Worm (Caenorhabditis elegans) whole organism, young adult: ENCODE results near the gene rsp-1.
A peak's percentile ranks its signal among the peaks of the same experiment; 100 is the strongest.
"Not testable (repeated sequence)": the region's sequence is repeated elsewhere in the genome, so short reads cannot be mapped to it uniquely, and the experiment has no call there.

Experiments used
- F57A8.1 ChIP-seq: fragments of 200-800 bp; sonication (Bioruptor generic); optimal IDR thresholded peaks from 2 replicates; lab custom pipeline; 2018; ENCODE audit warnings: mild to moderate bottlenecking, missing genetic modification characterization, moderate library complexity, missing compliant biosample characterization
- cebp-1 ChIP-seq, 2 experiments: fragments of 200-800 bp in 1 of 2; sonication (Bioruptor generic) in 1 of 2; sonication (generic microtip) in 1 of 2; IDR thresholded peaks in 1 of 2; optimal IDR thresholded peaks in 1 of 2; 2 replicates each; pipeline versions ENCODE4 v1.3.6 to Lab custom; 2017 to 2022; ENCODE audit warnings: missing compliant biosample characterization in 2 of 2, missing genetic modification characterization in 2 of 2, mild to moderate bottlenecking in 1 of 2, missing genetic modification reagents in 1 of 2, moderate library complexity in 1 of 2
- die-1 ChIP-seq: sonication (generic microtip); optimal IDR thresholded peaks from 2 replicates; lab custom pipeline; 2016; ENCODE audit warnings: missing genotype, mild to moderate bottlenecking, missing genetic modification characterization, missing compliant biosample characterization
- efl-1 ChIP-seq: fragments of 150-350 bp; optimal IDR thresholded peaks from 2 replicates; lab custom pipeline; 2014; ENCODE audit warnings: missing biosample characterization, missing genetic modification reagents, missing genetic modification characterization
- egrh-3 ChIP-seq: fragments of 200-800 bp; sonication (Bioruptor generic); IDR thresholded peaks from 2 replicates; pipeline ENCODE4 v1.3.6; 2022; ENCODE audit warnings: missing genetic modification reagents, missing genetic modification characterization, missing compliant biosample characterization
- ekl-4 ChIP-seq: fragments of 200-800 bp; sonication (Bioruptor generic); IDR thresholded peaks from 2 replicates; pipeline ENCODE4 v1.3.6; 2022; ENCODE audit warnings: missing genetic modification reagents, missing genetic modification characterization, missing compliant biosample characterization
- fkh-3 ChIP-seq: sonication (generic microtip); optimal IDR thresholded peaks from 2 replicates; lab custom pipeline; 2016; ENCODE audit warnings: mild to moderate bottlenecking, missing genetic modification characterization, missing compliant biosample characterization
- lag-1 ChIP-seq: fragments of 200-800 bp; sonication (Bioruptor generic); IDR thresholded peaks from 2 replicates; pipeline ENCODE4 v1.3.6; 2022; ENCODE audit warnings: missing genetic modification reagents, missing genetic modification characterization, missing compliant biosample characterization
- lin-35 ChIP-seq, 3 experiments: fragments of 150-350 bp in 2 of 3; sonication (generic microtip) in 1 of 3; optimal IDR thresholded peaks; 2 replicates each; lab custom pipeline; 2014 to 2018; ENCODE audit warnings: missing biosample characterization in 3 of 3, missing genetic modification characterization in 3 of 3, missing genetic modification reagents in 3 of 3
- madf-10 ChIP-seq: sonication (generic microtip); optimal IDR thresholded peaks from 2 replicates; lab custom pipeline; 2016; ENCODE audit warnings: mild to moderate bottlenecking, missing genetic modification characterization, missing compliant biosample characterization
- madf-6 ChIP-seq: fragments of 200-800 bp; sonication (Bioruptor generic); IDR thresholded peaks from 2 replicates; pipeline ENCODE4 v1.3.6; 2022; ENCODE audit warnings: missing genetic modification reagents, missing genetic modification characterization, missing compliant biosample characterization
- mel-28 ChIP-seq: sonication (generic microtip); optimal IDR thresholded peaks from 2 replicates; lab custom pipeline; 2016; ENCODE audit warnings: borderline replicate concordance, mild to moderate bottlenecking, missing genetic modification characterization, missing compliant biosample characterization
- mxl-1 ChIP-seq: sonication (generic microtip); optimal IDR thresholded peaks from 2 replicates; lab custom pipeline; 2016; ENCODE audit warnings: missing genetic modification characterization, missing compliant biosample characterization
- nfyb-1 ChIP-seq: fragments of 200-800 bp; sonication (Bioruptor generic); IDR thresholded peaks from 2 replicates; pipeline ENCODE4 v1.3.6; 2022; ENCODE audit warnings: missing genetic modification reagents, missing genetic modification characterization, missing compliant biosample characterization
- nhr-27 ChIP-seq: fragments of 200-800 bp; sonication (Bioruptor generic); optimal IDR thresholded peaks from 2 replicates; lab custom pipeline; 2018; ENCODE audit warnings: mild to moderate bottlenecking, missing genetic modification characterization, moderate library complexity, missing compliant biosample characterization
- nhr-80 ChIP-seq: sonication (generic microtip); optimal IDR thresholded peaks from 2 replicates; lab custom pipeline; 2016; ENCODE audit warnings: missing genetic modification characterization, missing compliant biosample characterization
- repo-1 ChIP-seq: sonication (generic microtip); optimal IDR thresholded peaks from 2 replicates; lab custom pipeline; 2017; ENCODE audit warnings: mild to moderate bottlenecking, missing genetic modification characterization, missing compliant biosample characterization
- rpc-1 ChIP-seq, 2 experiments: fragments of 150-350 bp in 1 of 2; sonication (generic microtip) in 1 of 2; optimal IDR thresholded peaks; 2 replicates each; lab custom pipeline; 2014 to 2018; ENCODE audit warnings: missing biosample characterization in 1 of 2, missing genetic modification characterization in 1 of 2, missing genetic modification reagents in 1 of 2, missing genotype in 1 of 2
- snpc-1.1 ChIP-seq: sonication (generic microtip); optimal IDR thresholded peaks from 2 replicates; lab custom pipeline; 2017; ENCODE audit warnings: missing genetic modification characterization, mild to moderate bottlenecking, missing compliant biosample characterization, antibody characterized with exemption, moderate library complexity, missing genotype, missing genetic modification reagents; ENCODE audit not compliant: insufficient read depth
- snpc-4 ChIP-seq, 5 experiments: fragments of 150-350 bp in 1 of 5; sonication (generic microtip) in 4 of 5; optimal IDR thresholded peaks; 2 replicates each; lab custom pipeline; 2014 to 2018; ENCODE audit warnings: missing genetic modification characterization in 5 of 5, missing biosample characterization in 3 of 5, antibody characterized with exemption in 2 of 5, mild to moderate bottlenecking in 2 of 5, missing compliant biosample characterization in 2 of 5, missing genotype in 2 of 5, moderate library complexity in 2 of 5, missing genetic modification reagents in 1 of 5
- zfh-2 ChIP-seq: fragments of 200-800 bp; sonication (Bioruptor generic); conservative IDR thresholded peaks from 2 replicates; pipeline ENCODE4 v1.3.6; 2022; ENCODE audit warnings: missing genetic modification reagents, missing genetic modification characterization, missing compliant biosample characterization
- zim-3 ChIP-seq: sonication (generic microtip); optimal IDR thresholded peaks from 2 replicates; lab custom pipeline; 2017; ENCODE audit warnings: mild to moderate bottlenecking, missing genetic modification characterization, moderate library complexity, missing compliant biosample characterization

The rsp-1 gene

DNA sequence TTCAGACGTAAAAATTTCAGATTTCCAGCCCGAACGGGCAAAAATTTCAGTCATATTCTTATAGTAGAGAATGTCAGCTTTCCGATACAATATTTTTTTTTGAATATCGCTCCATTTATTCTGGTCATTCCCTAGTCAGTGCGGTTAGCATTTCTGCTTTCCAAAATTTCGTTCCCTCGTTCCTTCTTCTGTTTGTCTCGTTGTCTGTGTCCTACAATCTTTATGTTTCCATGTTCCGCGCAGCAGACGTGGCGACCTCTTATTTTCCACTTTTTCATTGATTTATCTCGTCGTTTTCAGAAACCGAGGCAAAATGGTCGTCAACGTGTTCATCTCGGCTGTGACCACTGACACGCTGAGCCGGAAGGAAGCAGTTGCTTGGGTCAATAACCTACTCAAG lies 10.7 kb upstream of the rsp-1 start, which contains the start of gene ebp-2:
Gene ebp-2, plus strand, starts transcription at position 301 of the 400 bp plus-strand sequence.
- TF ChIP-seq nhr-27 (tag; lab: Kevin White, UChicago); F57A8.1; snpc-1.1 (tag; lab: Kevin White, UChicago): not testable (repeated sequence)
- TF ChIP-seq, all 124 proteins: peak for 0; not testable (repeated sequence) for 124

DNA sequence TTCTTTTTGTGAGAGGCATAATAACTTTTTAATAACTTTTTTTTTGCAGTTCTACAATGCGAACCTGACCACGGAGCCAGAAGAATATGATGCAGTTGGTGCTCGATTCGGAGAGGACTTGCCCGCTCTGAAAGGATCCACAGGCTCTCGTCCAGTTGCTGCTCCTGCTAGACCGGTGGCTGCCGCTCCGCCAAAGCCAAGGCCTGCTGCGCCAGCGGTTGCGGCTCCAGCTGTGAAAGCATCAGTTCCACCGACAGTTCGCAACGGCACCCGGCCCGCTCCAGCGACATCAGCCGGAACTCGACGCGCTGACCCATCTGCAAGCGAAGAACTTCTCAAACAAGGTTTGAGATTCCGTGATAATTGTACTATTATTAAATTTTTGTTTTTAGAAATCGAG lies 10.0 kb upstream of the rsp-1 start:
- TF ChIP-seq egrh-3 (GFP tag; lab: Robert Waterston, UW): peak; percentile 93
- 0 out of 2 replicates have a peak, but pooled peaks have one; percentile 32 for TF ChIP-seq lag-1
- no peak for TF ChIP-seq snpc-4 (GFP tag; optimal IDR thresholded peaks at IDR 0.05; lab: Kevin White, UChicago)
- no peak for TF ChIP-seq snpc-4 (tag; optimal IDR thresholded peaks at IDR 0.05; lab: Kevin White, UChicago)
- TF ChIP-seq zfh-2 (GFP tag; lab: Robert Waterston, UW): peak; percentile 92
- no peak for TF ChIP-seq ekl-4 (GFP tag; lab: Robert Waterston, UW)

DNA sequence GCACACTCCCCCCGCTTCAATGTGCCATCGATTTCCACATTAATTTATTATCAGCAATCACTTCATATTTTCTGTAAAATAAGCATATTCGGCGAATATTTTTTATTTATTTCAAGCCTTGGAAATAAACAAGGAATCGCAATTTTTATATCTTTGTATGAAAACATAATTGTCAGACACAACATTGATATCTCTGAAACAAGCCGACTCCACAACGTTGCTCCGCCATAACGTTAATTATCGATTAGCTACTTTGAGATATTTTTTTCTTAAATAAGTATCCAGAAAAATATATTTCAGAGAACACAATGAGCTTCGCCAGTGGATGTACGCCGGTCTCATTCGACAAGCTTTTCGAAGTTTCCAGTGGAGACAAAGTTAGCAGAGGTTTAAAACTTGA lies 9.3 kb upstream of the rsp-1 start, which contains the start of gene adbp-1:
Gene adbp-1, plus strand, starts transcription at position 301 of the 400 bp plus-strand sequence.
- TF ChIP-seq mxl-1 (no peak), madf-6 (GFP tag; lab: Robert Waterston, UW) (0 out of 2 replicates have a peak, but pooled peaks have one; percentile 39)
- TF ChIP-seq, all 124 proteins: peak for 1

DNA sequence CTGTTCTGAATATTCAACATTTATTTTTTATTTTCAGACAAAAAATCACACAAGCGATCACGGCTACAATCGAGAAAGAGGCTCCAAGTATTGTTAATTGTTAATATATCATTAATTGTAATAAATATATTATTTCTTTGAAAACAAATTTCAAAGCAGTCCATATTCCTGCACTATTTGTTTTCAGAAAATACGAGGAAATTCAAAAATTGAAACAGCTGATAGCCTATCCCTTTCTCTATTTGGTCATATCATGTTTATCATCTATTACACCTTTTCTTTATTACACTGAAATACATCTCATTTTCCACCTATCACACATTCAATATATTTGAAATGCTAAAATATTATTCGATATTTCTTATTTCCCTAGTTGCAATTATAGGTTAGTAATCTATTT lies 8.2 kb upstream of the rsp-1 start, which contains the start of gene W02B12.13:
Gene W02B12.13, plus strand, starts transcription at position 301 of the 400 bp plus-strand sequence.
- TF ChIP-seq snpc-4 (GFP tag; optimal IDR thresholded peaks at IDR 0.05; lab: Kevin White, UChicago): no peak
- TF ChIP-seq snpc-4 (tag; optimal IDR thresholded peaks at IDR 0.05; lab: Kevin White, UChicago): no peak
- TF ChIP-seq rpc-1 (optimal IDR thresholded peaks at IDR 0.05; lab: Kevin White, UChicago): no peak
- TF ChIP-seq rpc-1 (tag; optimal IDR thresholded peaks at IDR 0.05; lab: Kevin White, UChicago): no peak

DNA sequence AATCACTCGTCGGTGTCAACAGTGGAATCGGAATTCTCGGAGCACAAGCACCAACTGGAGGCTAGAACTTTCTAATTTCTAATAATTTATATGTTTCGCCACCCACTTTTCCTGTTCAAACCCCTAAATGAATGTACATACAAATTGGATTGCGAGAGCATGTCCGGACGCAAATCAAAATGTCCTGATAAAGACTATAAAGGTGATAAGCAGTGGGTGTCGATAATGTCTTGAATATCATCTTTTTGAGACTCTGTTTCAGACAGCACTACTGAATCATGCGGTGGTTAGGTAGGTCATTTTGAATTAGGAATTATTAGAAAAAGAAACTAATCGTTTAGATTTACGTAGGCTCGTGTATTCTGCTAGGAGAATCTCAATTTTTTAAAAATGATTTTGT lies 4.4 kb upstream of the rsp-1 start, which contains the start of gene W02B12.1:
Gene W02B12.1, plus strand, starts transcription at position 269 of the 400 bp plus-strand sequence.
- TF ChIP-seq madf-10 (tag; lab: Kevin White, UChicago) (no peak), nhr-80 (tag; lab: Kevin White, UChicago) (peak; percentile 73)

DNA sequence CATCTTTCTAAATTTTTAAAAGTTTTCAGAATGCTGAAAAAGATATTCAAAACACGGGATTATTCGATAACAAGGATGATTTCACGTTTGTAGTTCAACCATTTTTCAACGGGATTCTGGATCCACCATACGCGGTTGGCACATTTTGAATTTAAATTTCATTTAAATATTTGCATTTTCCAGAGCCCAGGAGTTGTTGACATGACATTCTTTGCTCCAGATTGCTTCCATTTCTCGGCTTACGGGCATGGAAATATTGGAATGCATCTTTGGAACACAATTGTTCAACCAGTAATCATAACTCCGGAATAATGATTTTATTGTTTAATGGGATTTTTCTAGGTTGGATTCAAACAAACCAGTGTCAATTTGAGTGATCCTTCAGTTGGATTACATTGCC lies 2.3 kb upstream of the rsp-1 start:
- TF ChIP-seq die-1 (tag; lab: Kevin White, UChicago): no peak
- peak in 1 of 3 experiments; percentile 3 for TF ChIP-seq lin-35 (GFP tag; optimal IDR thresholded peaks at IDR 0.05; lab: Kevin White, UChicago)
- no peak for TF ChIP-seq efl-1

DNA sequence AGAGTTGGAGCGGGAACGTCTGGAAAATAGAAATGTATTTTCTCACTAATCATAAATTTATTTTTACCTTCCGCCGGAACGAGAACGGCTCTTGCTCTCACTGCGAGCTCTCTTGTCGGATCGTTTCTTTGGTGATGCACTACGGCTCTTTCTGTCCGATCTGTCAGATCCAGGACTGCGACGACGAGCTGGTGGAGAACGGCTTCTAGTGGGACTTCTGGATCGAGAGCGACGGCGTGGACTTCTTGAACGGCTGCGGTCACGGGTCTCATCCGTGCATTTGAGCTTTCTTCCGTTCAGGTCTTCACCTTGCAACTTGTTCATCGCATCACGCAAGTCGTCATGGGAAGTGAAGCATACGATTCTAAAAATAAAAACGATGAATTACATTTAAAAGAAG lies 1.4 kb upstream of the rsp-1 start:
- TF ChIP-seq egrh-3 (GFP tag; lab: Robert Waterston, UW): peak; percentile 28; the same call in 1 of the 2 replicates
- no peak for TF ChIP-seq madf-6 (GFP tag; lab: Robert Waterston, UW)
- peak; percentile 78 for TF ChIP-seq zfh-2 (GFP tag; lab: Robert Waterston, UW)
- TF ChIP-seq fkh-3 (tag; lab: Kevin White, UChicago): peak; percentile 2

DNA sequence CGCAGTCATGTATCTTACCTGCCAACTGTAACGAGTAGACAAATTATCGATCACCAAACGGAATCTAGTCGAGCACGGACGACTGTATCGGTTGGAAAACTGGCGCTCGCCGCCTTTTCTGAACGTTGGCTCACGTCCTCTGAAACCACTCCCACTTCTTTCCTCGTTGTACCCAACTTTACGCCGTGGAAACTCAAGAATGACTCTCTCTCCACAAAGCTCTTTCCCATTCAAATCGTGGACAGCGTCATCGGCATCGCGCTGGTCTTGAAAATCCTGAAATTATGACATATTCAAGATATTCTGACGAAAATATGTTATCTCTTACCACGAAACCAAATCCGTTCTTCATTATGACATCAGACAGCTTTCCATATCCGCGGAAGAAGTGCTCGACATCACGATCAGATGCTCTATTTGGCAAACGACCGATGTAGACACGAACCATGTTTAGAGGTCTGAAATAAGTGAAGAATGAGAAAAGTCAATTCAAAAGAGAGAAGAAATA lies 610 bp upstream of the rsp-1 start, which contains the start of gene rsp-2:
Gene rsp-2, minus strand, starts transcription at position 458 of the 508 bp plus-strand sequence.
- TF ChIP-seq repo-1 (tag; lab: Kevin White, UChicago) (no peak), mel-28 (tag; lab: Kevin White, UChicago) (no peak)

DNA sequence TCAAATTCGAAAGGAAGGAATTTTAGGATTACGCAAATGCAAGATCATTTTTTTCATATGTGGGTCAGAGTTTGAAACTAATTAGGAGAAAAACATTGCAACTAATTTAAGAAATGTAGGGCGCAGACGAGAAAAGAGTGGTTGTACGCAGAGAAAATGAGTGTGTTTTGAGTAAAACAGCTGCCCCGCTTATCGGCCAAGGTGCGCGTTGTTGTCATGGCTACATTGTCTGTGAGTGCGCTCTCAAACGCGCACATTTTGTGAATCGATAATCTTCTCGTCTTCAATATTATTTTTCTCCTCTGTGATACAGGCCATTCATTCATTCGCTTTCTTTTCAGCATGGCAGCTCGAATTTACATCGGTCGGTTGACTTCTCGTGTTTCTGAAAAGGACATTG lies 477 bp downstream of the rsp-1 start:
- TF ChIP-seq cebp-1 (GFP tag; IDR thresholded peaks at IDR 0.05; lab: Robert Waterston, UW) (no peak), cebp-1 (tag; optimal IDR thresholded peaks at IDR 0.05; lab: Kevin White, UChicago) (peak; percentile 31), zim-3 (tag; lab: Kevin White, UChicago) (no peak), madf-6 (GFP tag; lab: Robert Waterston, UW) (peak; percentile 37; the same call in 1 of the 2 replicates), nfyb-1 (GFP tag; lab: Robert Waterston, UW) (0 out of 2 replicates have a peak, but pooled peaks have one; percentile 31)
